Worm (Caenorhabditis elegans) whole organism, L2 larva: Measurements from ENCODE around the gene ent-3.

ENCODE experiments used
- blmp-1 ChIP-seq: sonication (generic microtip); optimal IDR thresholded peaks from 2 replicates; lab custom pipeline; 2017; ENCODE audit warnings: missing genetic modification characterization, mild to moderate bottlenecking, missing compliant biosample characterization, antibody characterized with exemption, moderate library complexity; ENCODE audit not compliant: insufficient read depth
- crh-2 ChIP-seq: sonication (generic microtip); optimal IDR thresholded peaks from 2 replicates; lab custom pipeline; 2017; ENCODE audit warnings: missing biosample characterization, missing genetic modification characterization
- egl-27 ChIP-seq: sonication (generic microtip); optimal IDR thresholded peaks from 3 replicates; lab custom pipeline; 2017; ENCODE audit warnings: missing biosample characterization, missing genetic modification reagents, missing genetic modification characterization
- elt-3 ChIP-seq: sonication (generic microtip); optimal IDR thresholded peaks from 2 replicates; lab custom pipeline; 2017; ENCODE audit warnings: missing biosample characterization, missing genetic modification characterization
- fos-1 ChIP-seq: fragments of 150-350 bp; optimal IDR thresholded peaks from 2 replicates; lab custom pipeline; 2014; ENCODE audit warnings: missing biosample characterization, missing genetic modification characterization
- lin-11 ChIP-seq: fragments of 150-350 bp; sonication (generic microtip); optimal IDR thresholded peaks from 2 replicates; lab custom pipeline; 2014; ENCODE audit warnings: missing biosample characterization, missing genetic modification characterization, inconsistent platforms, mixed read lengths
- nhr-11 ChIP-seq: fragments of 150-350 bp; optimal IDR thresholded peaks from 2 replicates; lab custom pipeline; 2014; ENCODE audit warnings: missing biosample characterization, missing genetic modification characterization
- nhr-237 ChIP-seq: fragments of 150-350 bp; optimal IDR thresholded peaks from 2 replicates; lab custom pipeline; 2014; ENCODE audit warnings: missing biosample characterization, missing genetic modification characterization
- nhr-25 ChIP-seq: fragments of 150-350 bp; sonication (generic microtip); optimal IDR thresholded peaks from 3 replicates; lab custom pipeline; 2014; ENCODE audit warnings: missing biosample characterization, missing genetic modification characterization
- nhr-77 ChIP-seq: fragments of 150-350 bp; optimal IDR thresholded peaks from 2 replicates; lab custom pipeline; 2014; ENCODE audit warnings: missing biosample characterization, missing genetic modification characterization
- unc-39 ChIP-seq: fragments of 150-350 bp; optimal IDR thresholded peaks from 2 replicates; lab custom pipeline; 2014; ENCODE audit warnings: missing biosample characterization, missing genetic modification characterization
- unc-62 ChIP-seq: fragments of 150-350 bp; optimal IDR thresholded peaks from 2 replicates; lab custom pipeline; 2014; ENCODE audit warnings: missing biosample characterization, missing genetic modification reagents, missing genetic modification characterization
- ztf-4 ChIP-seq: fragments of 150-350 bp; optimal IDR thresholded peaks from 2 replicates; lab custom pipeline; 2014; ENCODE audit warnings: missing biosample characterization, missing genetic modification characterization

- TF ChIP-seq blmp-1 (tag; lab: Kevin White, UChicago): peak; percentile 85
- no peak for TF ChIP-seq elt-3 (tag; lab: Kevin White, UChicago)
- TF ChIP-seq lin-11 (tag; lab: Kevin White, UChicago): no peak
- TF ChIP-seq fos-1 (tag; lab: Kevin White, UChicago): peak; percentile 83
- TF ChIP-seq nhr-237 (tag; lab: Kevin White, UChicago): no peak
- no peak for TF ChIP-seq unc-62 (GFP tag; lab: Kevin White, UChicago)
- TF ChIP-seq nhr-11 (tag; lab: Kevin White, UChicago): no peak
- no peak for TF ChIP-seq nhr-77 (tag; lab: Kevin White, UChicago)
- peak; percentile 55 for TF ChIP-seq nhr-25 (tag; lab: Kevin White, UChicago)
- TF ChIP-seq unc-39 (tag; lab: Kevin White, UChicago): no peak
- no peak for TF ChIP-seq ztf-4 (tag; lab: Kevin White, UChicago)
- peak; percentile 78 for TF ChIP-seq crh-2 (tag; lab: Kevin White, UChicago)
- peak; percentile 35 for TF ChIP-seq egl-27 (tag; lab: Kevin White, UChicago)
These were observed 42.4 kb downstream of the ent-3 start, which contains the start of gene atfs-1 for ce11 chrV:14193451-14193850.
